Worm (Caenorhabditis elegans) whole organism, early embryonic: ENCODE data around the gene F16H6.9.

Source experiments
- B0310.2 ChIP-seq: sonication (generic microtip); optimal IDR thresholded peaks from 2 replicates; lab custom pipeline; 2016; ENCODE audit warnings: mild to moderate bottlenecking, missing genetic modification characterization, missing compliant biosample characterization
- F13C5.2 ChIP-seq: sonication (generic microtip); optimal IDR thresholded peaks from 2 replicates; lab custom pipeline; 2017; ENCODE audit warnings: mild to moderate bottlenecking, missing genetic modification characterization, inconsistent platforms, missing compliant biosample characterization
- aly-1 ChIP-seq: sonication (generic microtip); optimal IDR thresholded peaks from 2 replicates; lab custom pipeline; 2016; ENCODE audit warnings: missing genetic modification characterization, missing compliant biosample characterization
- ceh-13 ChIP-seq: fragments of 200-800 bp; sonication (Bioruptor generic); optimal IDR thresholded peaks from 2 replicates; lab custom pipeline; 2018; ENCODE audit warnings: mild to moderate bottlenecking, missing genetic modification characterization, missing compliant biosample characterization
- ets-7 ChIP-seq: sonication (generic microtip); optimal IDR thresholded peaks from 2 replicates; lab custom pipeline; 2016; ENCODE audit warnings: missing genotype, missing genetic modification characterization, missing compliant biosample characterization
- pes-1 ChIP-seq: fragments of 200-800 bp; sonication (Bioruptor generic); IDR thresholded peaks from 2 replicates; pipeline ENCODE4 v1.3.6; 2022; ENCODE audit warnings: missing genetic modification reagents, missing genetic modification characterization, missing compliant biosample characterization
- tbx-37 ChIP-seq: fragments of 200-800 bp; sonication (Bioruptor generic); conservative IDR thresholded peaks from 2 replicates; pipeline ENCODE4 v1.3.6; 2022; ENCODE audit warnings: missing genetic modification reagents, missing genetic modification characterization, missing compliant biosample characterization
- tra-4 ChIP-seq: sonication (generic microtip); optimal IDR thresholded peaks from 2 replicates; lab custom pipeline; 2017; ENCODE audit warnings: missing genetic modification characterization, missing compliant biosample characterization

DNA sequence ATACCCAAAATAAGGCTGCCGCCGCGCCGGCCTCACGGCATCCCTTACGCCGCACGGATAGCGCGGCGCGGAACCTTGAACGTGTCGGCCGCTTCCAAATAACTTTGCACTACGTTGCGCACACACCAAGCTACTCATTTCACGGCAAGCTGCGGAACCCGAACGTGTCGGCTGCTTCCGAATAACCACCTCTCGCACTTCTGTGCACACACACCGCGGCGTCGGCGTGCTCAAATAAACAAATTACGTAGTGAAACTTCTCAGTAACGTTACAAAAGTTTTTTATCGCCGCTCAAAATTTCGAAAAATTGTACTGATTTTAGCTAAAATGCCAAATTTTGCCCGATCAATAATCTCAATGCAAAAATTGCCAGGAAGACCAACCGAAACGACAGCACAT, 4.0 kb upstream of the F16H6.9 start:
- TF ChIP-seq B0310.2 (tag; lab: Kevin White, UChicago) (no peak), pes-1 (GFP tag; lab: Robert Waterston, UW) (no peak), tbx-37 (GFP tag; lab: Robert Waterston, UW) (no peak), ets-7 (tag; lab: Kevin White, UChicago) (no peak), F13C5.2 (tag; lab: Kevin White, UChicago) (no peak), tra-4 (no peak), aly-1 (no peak), ceh-13 (GFP tag; lab: Kevin White, UChicago) (no peak)
